Fruit fly (Drosophila melanogaster): Measurements from ENCODE around the gene Ge-1.

Ge-1 gene

dm6 chr2L:11053018-11053807, 47.5 kb downstream of the Ge-1 start:
- TF ChIP-seq Gug (GFP tag; IDR thresholded peaks at IDR 0.05) = peak; percentile 66
- TF ChIP-seq Eip78C (GFP tag) = peak; percentile 98
- TF ChIP-seq CG6276 (GFP tag; optimal IDR thresholded peaks at IDR 0.05) = peak; percentile 52
- peak; percentile 59 for TF ChIP-seq Hr4 (GFP tag; optimal IDR thresholded peaks at IDR 0.05)
- TF ChIP-seq Lpt (GFP tag; optimal IDR thresholded peaks at IDR 0.05) = peak; percentile 58
- peak; percentile 92 for TF ChIP-seq CG3919 (GFP tag; optimal IDR thresholded peaks at IDR 0.05)
- no peak for TF ChIP-seq Hr38 (GFP tag; optimal IDR thresholded peaks at IDR 0.05)
- peak; percentile 90 for TF ChIP-seq CG10631 (GFP tag; optimal IDR thresholded peaks at IDR 0.05)
- peak; percentile 86 for TF ChIP-seq Sox14 (GFP tag; optimal IDR thresholded peaks at IDR 0.05)
- TF ChIP-seq ss (GFP tag; optimal IDR thresholded peaks at IDR 0.05) = peak; percentile 86 to 92
- TF ChIP-seq CG10669 (GFP tag; optimal IDR thresholded peaks at IDR 0.05) = peak; percentile 90
- TF ChIP-seq CG15336 (GFP tag; IDR thresholded peaks at IDR 0.05) = peak; percentile 47; the same call in 1 of the 2 replicates
- no peak for TF ChIP-seq fkh (GFP tag; optimal IDR thresholded peaks at IDR 0.05)
- peak; percentile 92 for TF ChIP-seq topi (GFP tag; optimal IDR thresholded peaks at IDR 0.05)
- TF ChIP-seq CG11902 (GFP tag; optimal IDR thresholded peaks at IDR 0.05) = peak; percentile 93
- peak; percentile 83 for TF ChIP-seq dsx (GFP tag; optimal IDR thresholded peaks at IDR 0.05; ENCODE audit: poor library complexity, severe bottlenecking)
- TF ChIP-seq net (GFP tag; optimal IDR thresholded peaks at IDR 0.05) = peak; percentile 85
- TF ChIP-seq pdm3 (GFP tag; optimal IDR thresholded peaks at IDR 0.05) = peak; percentile 90
- peak; percentile 90 for TF ChIP-seq CG31627 (GFP tag; optimal IDR thresholded peaks at IDR 0.05)
- no peak for TF ChIP-seq CG4318 (GFP tag; optimal IDR thresholded peaks at IDR 0.05)
- TF ChIP-seq Smox (GFP tag; optimal IDR thresholded peaks at IDR 0.05) = peak; percentile 91
- peak; percentile 91 for TF ChIP-seq cyc (GFP tag; optimal IDR thresholded peaks at IDR 0.05)
- TF ChIP-seq eg (GFP tag; IDR thresholded peaks at IDR 0.05) = peak; percentile 70
- peak; percentile 91 for TF ChIP-seq lz (GFP tag; optimal IDR thresholded peaks at IDR 0.05)
- TF ChIP-seq spab (GFP tag; optimal IDR thresholded peaks at IDR 0.05) = peak; percentile 88
- peak; percentile 73 for TF ChIP-seq CG16779 (tag; optimal IDR thresholded peaks at IDR 0.05)
- peak; percentile 86 for TF ChIP-seq CG1621 (tag; optimal IDR thresholded peaks at IDR 0.05)
- peak; percentile 89 for TF ChIP-seq CG3032 (tag; optimal IDR thresholded peaks at IDR 0.05)
- TF ChIP-seq Sox102F (GFP tag; optimal IDR thresholded peaks at IDR 0.05) = peak; percentile 91
- peak; percentile 93 for TF ChIP-seq CG8319 (GFP tag; optimal IDR thresholded peaks at IDR 0.05)
- peak; percentile 89 for TF ChIP-seq CG34406 (GFP tag; optimal IDR thresholded peaks at IDR 0.05)
- peak; percentile 86 for TF ChIP-seq CG8632 (GFP tag; optimal IDR thresholded peaks at IDR 0.05)
- TF ChIP-seq Eip93F (GFP tag; optimal IDR thresholded peaks at IDR 0.05) = peak; percentile 61
- TF ChIP-seq CG6854 (GFP tag; optimal IDR thresholded peaks at IDR 0.05) = peak; percentile 84
- peak; percentile 85 for TF ChIP-seq CG7368 (GFP tag; optimal IDR thresholded peaks at IDR 0.05)
- peak; percentile 94 for TF ChIP-seq Met (GFP tag; optimal IDR thresholded peaks at IDR 0.05)
- TF ChIP-seq Ets21C (GFP tag; optimal IDR thresholded peaks at IDR 0.05) = peak; percentile 82
- peak; percentile 94 for TF ChIP-seq CG6163 (GFP tag; IDR thresholded peaks at IDR 0.05)
- TF ChIP-seq salr (GFP tag; optimal IDR thresholded peaks at IDR 0.05) = peak; percentile 33 to 71
- peak; percentile 93 for TF ChIP-seq esn (GFP tag; optimal IDR thresholded peaks at IDR 0.05)
- TF ChIP-seq Sox15 (GFP tag; optimal IDR thresholded peaks at IDR 0.05) = peak; percentile 90
- peak; percentile 42; the same call in 2 of the 3 replicates for TF ChIP-seq CG8119 (GFP tag; IDR thresholded peaks at IDR 0.05)
- peak; percentile 92 for TF ChIP-seq OdsH (GFP tag; optimal IDR thresholded peaks at IDR 0.05)
- TF ChIP-seq CG9139 (GFP tag; optimal IDR thresholded peaks at IDR 0.05) = peak; percentile 79
- TF ChIP-seq Hr39 (GFP tag; optimal IDR thresholded peaks at IDR 0.05) = peak; percentile 87
- peak; percentile 100 for TF ChIP-seq svp (GFP tag)
- TF ChIP-seq CG32006 (GFP tag; optimal IDR thresholded peaks at IDR 0.05) = peak; percentile 50
- peak; percentile 89 for TF ChIP-seq fd59A (GFP tag; optimal IDR thresholded peaks at IDR 0.05)
- peak; percentile 79 for TF ChIP-seq fd85E (GFP tag; optimal IDR thresholded peaks at IDR 0.05)
- TF ChIP-seq CG11294 (GFP tag; IDR thresholded peaks at IDR 0.05) = no peak

Data from whole organism, prepupa.